Fruit fly (Drosophila melanogaster): ENCODE data around the gene CG43815.

Gene CG43815

DNA sequence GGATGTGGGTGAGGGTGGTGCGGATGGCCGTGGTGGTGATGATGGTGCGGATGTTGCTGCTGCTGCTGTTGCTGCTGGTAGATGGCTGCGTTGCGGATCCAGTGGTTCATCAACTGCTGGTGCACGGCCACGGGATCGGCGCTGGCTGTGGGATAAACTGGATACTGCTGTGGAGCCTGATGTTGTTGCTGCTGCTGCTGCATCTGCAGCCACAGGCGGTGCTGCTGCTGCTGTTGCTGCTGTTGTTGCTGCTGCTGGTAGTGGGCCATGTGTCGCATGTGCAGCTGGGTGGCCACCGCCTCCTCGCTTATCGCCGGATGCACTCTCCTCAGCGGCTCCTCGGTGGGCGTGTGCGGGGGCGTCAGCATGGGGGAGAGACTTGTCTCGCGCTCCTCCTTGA lies 29.7 kb downstream of the CG43815 start:
- TF ChIP-seq Mnt (GFP tag; optimal IDR thresholded peaks at IDR 0.05) (no peak), tj (GFP tag; optimal IDR thresholded peaks at IDR 0.05) (no peak), cnc (optimal IDR thresholded peaks at IDR 0.05) (no peak), CG11617 (GFP tag; optimal IDR thresholded peaks at IDR 0.05) (no peak)

DNA sequence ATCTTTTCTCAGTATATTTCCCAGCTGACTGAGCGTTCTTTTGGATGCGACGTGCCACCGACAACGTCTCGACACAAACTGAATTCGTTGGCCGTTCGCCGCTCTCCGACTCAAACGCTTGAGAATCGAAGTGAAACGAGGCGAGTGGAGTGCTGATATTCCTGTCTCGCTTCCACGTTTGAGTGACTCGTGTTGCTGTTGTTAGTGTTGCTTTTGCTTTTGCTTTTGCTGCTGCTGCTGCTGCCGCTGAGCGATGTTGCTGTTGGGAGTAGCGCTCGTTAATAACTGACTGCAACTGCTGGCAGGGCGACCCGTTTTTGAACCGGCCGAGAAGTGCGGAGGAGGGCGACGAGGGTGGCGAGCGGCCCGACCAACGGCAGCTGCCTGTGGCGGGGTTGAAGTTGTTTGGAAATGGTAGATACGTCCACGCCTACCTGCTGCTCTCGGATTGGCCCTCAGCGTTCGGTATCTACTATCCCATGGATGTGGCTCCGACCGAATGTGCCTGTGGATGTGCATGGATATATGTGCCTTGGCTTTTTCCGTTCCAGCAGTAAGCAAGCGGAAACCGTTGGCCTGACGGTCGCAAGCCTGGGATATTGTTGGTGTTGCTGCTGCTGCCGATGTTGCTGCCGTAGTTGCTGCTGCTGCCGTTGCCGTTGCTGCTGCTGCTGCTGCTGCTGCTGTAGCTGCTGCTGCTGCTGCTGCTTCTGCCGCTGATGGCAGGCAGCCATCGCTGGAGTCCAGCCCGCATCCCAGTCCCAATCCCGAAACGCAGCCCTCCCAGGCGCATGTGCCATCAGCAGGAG lies 30.7 kb downstream of the CG43815 start, which contains the start of gene odd:
odd (minus strand) TSS at position 295 of the 809 bp plus-strand sequence.
- TF ChIP-seq pad (GFP tag; optimal IDR thresholded peaks at IDR 0.05) = no peak
- TF ChIP-seq CG12768 (GFP tag; optimal IDR thresholded peaks at IDR 0.05) = no peak
- no peak for TF ChIP-seq bab1 (GFP tag; optimal IDR thresholded peaks at IDR 0.05)
- TF ChIP-seq CG14711 (tag; optimal IDR thresholded peaks at IDR 0.05) = no peak
- TF ChIP-seq ovo (GFP tag; optimal IDR thresholded peaks at IDR 0.05) = no peak
- TF ChIP-seq Mnt (GFP tag; optimal IDR thresholded peaks at IDR 0.05) = no peak
- TF ChIP-seq CG5204 (GFP tag; optimal IDR thresholded peaks at IDR 0.05) = no peak
- no peak for TF ChIP-seq CG33017 (tag; optimal IDR thresholded peaks at IDR 0.05)
- TF ChIP-seq CG11617 (GFP tag; optimal IDR thresholded peaks at IDR 0.05) = no peak

DNA sequence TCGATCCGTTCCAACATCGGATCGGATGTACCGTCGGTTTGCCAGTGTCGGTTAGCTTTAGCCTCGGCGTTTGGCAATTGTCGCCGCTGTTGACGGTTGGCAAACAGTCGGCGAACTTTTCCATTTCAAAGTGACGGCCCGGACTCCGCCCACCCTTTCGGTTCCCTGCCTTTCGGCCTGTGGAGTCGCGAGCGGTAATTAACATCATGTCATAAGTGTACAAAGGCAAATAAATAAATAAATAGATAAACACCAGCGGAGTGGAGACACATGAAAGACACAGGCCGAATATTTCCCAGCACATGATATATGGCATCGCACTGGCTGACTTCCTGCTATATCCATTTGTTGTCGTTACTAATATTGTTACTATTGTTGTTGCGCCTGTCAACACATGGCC lies 32.8 kb downstream of the CG43815 start:
- no peak for TF ChIP-seq pad (GFP tag; optimal IDR thresholded peaks at IDR 0.05)
- no peak for TF ChIP-seq tj (GFP tag; optimal IDR thresholded peaks at IDR 0.05)
- no peak for TF ChIP-seq toe (GFP tag; optimal IDR thresholded peaks at IDR 0.05)
- no peak for TF ChIP-seq Crg-1 (GFP tag; optimal IDR thresholded peaks at IDR 0.05)

DNA sequence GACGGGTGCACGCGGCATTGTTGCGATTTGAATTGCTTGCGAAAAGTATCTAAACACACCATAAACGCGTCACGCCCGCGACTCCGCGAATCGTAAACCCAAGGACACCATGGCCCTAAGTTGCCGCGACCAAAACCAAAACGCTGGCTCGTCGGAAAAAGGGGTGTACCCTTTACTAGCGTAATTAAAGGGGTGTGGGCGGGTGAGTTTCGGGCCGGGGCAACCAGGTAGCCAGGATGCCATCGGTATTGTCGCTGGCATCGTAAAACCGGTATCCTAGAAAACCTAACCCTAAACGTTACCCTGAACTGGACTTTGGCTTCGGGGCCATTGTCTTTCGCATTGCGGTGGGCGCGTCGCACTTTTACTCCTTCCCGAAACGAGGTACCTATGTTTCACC lies 34.6 kb downstream of the CG43815 start:
- TF ChIP-seq toe (GFP tag; optimal IDR thresholded peaks at IDR 0.05) (no peak), CG12768 (GFP tag; optimal IDR thresholded peaks at IDR 0.05) (no peak), tj (GFP tag; optimal IDR thresholded peaks at IDR 0.05) (no peak), Crg-1 (GFP tag; optimal IDR thresholded peaks at IDR 0.05) (no peak), CG1620 (GFP tag; optimal IDR thresholded peaks at IDR 0.05) (no peak)

DNA sequence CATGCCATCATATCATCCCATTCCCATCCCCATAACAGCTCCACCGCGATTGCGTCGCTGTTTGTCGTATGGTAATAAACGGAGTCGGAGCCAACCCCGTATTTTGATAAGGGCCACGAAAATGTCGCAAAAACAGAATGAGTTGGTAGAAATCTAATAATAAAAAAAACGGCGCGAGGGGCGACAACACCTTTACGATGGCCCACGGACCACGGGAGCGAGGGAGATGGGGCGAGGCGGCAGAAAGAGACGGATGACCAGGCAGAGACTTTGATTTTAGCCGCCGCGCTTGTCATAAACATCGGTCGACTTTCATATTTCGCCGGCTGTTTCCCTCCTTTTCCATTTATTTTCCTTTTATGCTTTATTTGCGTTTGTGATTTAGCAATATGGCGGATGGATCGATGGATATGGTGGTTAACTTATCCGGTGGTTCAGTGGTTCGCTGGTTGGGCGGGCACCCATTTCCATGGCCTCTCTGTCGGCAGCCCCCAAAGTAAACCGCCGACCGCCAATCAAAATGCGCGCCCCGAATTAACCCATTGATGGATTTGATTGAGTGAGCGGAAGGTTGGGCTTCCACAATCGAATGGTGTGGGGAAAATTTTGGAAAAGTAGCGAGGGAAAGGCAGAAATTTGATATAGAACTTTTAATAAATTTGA lies 35.9 kb downstream of the CG43815 start:
- no peak for TF ChIP-seq cic (GFP tag; optimal IDR thresholded peaks at IDR 0.05)
- no peak for TF ChIP-seq Mnt (GFP tag; optimal IDR thresholded peaks at IDR 0.05)
- TF ChIP-seq pad (GFP tag; optimal IDR thresholded peaks at IDR 0.05) = no peak
- no peak for TF ChIP-seq Hr96 (GFP tag; optimal IDR thresholded peaks at IDR 0.05)
- no peak for TF ChIP-seq CG33017 (tag; optimal IDR thresholded peaks at IDR 0.05)
- TF ChIP-seq CG7101 (tag; optimal IDR thresholded peaks at IDR 0.05) = no peak
- no peak for TF ChIP-seq CG7045 (GFP tag; optimal IDR thresholded peaks at IDR 0.05)
- no peak for TF ChIP-seq CG14711 (tag; optimal IDR thresholded peaks at IDR 0.05)
- no peak for TF ChIP-seq CG1620 (GFP tag; optimal IDR thresholded peaks at IDR 0.05)
- no peak for TF ChIP-seq CG5204 (GFP tag; optimal IDR thresholded peaks at IDR 0.05)
- TF ChIP-seq tj (GFP tag; optimal IDR thresholded peaks at IDR 0.05) = no peak

DNA sequence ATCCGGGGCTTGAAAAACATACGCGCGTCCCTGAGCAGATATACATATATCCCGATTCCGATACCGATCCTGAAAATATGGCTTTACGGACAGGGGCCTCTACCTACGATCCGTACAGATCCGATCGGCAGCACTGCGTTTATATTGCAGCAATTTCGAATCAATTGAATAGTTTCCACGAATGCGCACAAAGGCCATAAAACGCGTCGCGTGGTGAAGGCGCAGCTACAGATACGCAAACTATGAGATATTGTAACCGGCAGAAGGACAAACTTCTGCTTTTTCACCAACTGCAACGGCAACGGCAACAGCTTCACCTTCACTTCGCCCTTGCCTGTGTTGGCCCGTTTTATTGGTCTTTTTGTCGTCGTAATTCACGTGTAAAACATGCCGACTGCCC lies 39.1 kb downstream of the CG43815 start:
- no peak for TF ChIP-seq CG11617 (GFP tag; optimal IDR thresholded peaks at IDR 0.05)
- no peak for TF ChIP-seq CG5204 (GFP tag; optimal IDR thresholded peaks at IDR 0.05)
- TF ChIP-seq Crg-1 (GFP tag; optimal IDR thresholded peaks at IDR 0.05) = no peak
- TF ChIP-seq bab1 (GFP tag; optimal IDR thresholded peaks at IDR 0.05) = no peak

DNA sequence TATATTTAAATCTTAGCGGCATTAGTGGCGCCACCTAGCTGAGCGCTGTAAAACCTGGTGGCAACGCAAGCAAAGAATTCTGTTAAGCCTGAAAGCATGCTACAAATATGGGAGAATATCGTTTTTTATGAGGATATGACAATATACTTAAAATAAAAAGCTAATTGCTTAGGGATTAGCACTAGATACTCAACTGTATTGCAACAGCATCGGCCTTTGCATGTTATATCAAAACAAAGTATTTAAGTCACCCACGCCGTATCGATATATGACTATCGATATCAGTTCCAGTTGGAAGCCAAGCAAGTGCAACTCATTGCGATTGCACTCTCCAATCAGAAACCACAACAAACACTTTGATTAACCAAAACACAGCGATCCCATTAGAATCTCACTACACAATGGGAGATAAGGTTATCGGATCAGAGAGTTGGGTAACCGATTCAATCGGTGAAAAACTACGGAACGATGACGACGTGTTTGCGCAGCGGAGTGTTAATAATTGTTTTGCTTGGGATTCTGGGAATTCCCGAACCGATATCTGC lies 42.9 kb downstream of the CG43815 start, which contains the start of gene Ugt36A1:
Ugt36A1 (plus strand) TSS at position 280 of the 545 bp plus-strand sequence.
- TF ChIP-seq cnc (optimal IDR thresholded peaks at IDR 0.05) (peak in 1 of 2 experiments; percentile 77), CG7045 (GFP tag; optimal IDR thresholded peaks at IDR 0.05) (no peak), bab1 (GFP tag; optimal IDR thresholded peaks at IDR 0.05) (peak; percentile 20), cic (GFP tag; optimal IDR thresholded peaks at IDR 0.05) (peak; percentile 88)

DNA sequence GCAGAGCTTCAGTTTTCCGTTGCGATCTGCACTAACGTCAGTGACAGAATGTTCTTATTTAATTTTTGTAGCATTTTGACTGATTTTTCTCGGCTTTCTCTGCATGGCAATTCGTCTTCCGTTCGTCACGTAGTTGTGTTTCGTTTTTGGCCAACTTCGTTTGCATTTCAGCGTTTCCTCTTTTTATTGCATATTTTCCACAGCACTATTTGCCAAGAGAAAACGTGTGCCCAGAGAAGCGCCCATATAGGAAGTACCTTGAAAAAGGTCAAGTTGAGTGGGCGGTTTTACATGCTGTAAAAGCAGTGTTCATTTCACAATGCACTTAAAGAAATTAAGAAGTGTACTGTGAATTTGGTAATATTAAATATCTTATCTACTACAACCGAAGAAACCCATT lies 45.6 kb downstream of the CG43815 start, which contains the start of gene CG15418:
CG15418 (minus strand) TSS at position 101 of the 400 bp plus-strand sequence.
- TF ChIP-seq ovo (GFP tag; optimal IDR thresholded peaks at IDR 0.05) (no peak), cic (GFP tag; optimal IDR thresholded peaks at IDR 0.05) (no peak), CG33017 (tag; optimal IDR thresholded peaks at IDR 0.05) (no peak), cnc (optimal IDR thresholded peaks at IDR 0.05) (no peak), Mnt (GFP tag; optimal IDR thresholded peaks at IDR 0.05) (no peak)

All from whole organism, adult.